Worm (Caenorhabditis elegans) whole organism, midembryonic: ENCODE measurements around the gene csr-1.

Experiments used
- T22C8.4 ChIP-seq: fragments of 200-800 bp; sonication (Bioruptor generic); IDR thresholded peaks from 2 replicates; pipeline ENCODE4 v1.3.6; 2022; ENCODE audit warnings: missing genetic modification characterization, missing compliant biosample characterization
- cog-1 ChIP-seq: sonication (generic microtip); optimal IDR thresholded peaks from 2 replicates; lab custom pipeline; 2016; ENCODE audit warnings: missing genetic modification characterization, missing compliant biosample characterization
- flt-1 ChIP-seq: fragments of 200-800 bp; sonication (Bioruptor generic); IDR thresholded peaks from 2 replicates; pipeline ENCODE4 v1.3.6; 2022; ENCODE audit warnings: missing genetic modification characterization, missing compliant biosample characterization
- med-1 ChIP-seq: sonication (generic microtip); optimal IDR thresholded peaks from 2 replicates; lab custom pipeline; 2017; ENCODE audit warnings: missing genetic modification characterization, mild to moderate bottlenecking, missing compliant biosample characterization, antibody characterized with exemption, missing genetic modification reagents; ENCODE audit not compliant: insufficient read depth
- ref-1 ChIP-seq: fragments of 200-800 bp; sonication (Bioruptor generic); conservative IDR thresholded peaks from 2 replicates; pipeline ENCODE4 v1.3.6; 2022; ENCODE audit warnings: missing genetic modification reagents, missing genetic modification characterization, missing compliant biosample characterization
- tab-1 ChIP-seq: fragments of 200-800 bp; sonication (Bioruptor generic); IDR thresholded peaks from 2 replicates; pipeline ENCODE4 v1.3.6; 2022; ENCODE audit warnings: missing genetic modification characterization, missing compliant biosample characterization
- ztf-23 ChIP-seq: fragments of 200-800 bp; sonication (Bioruptor generic); IDR thresholded peaks from 2 replicates; pipeline ENCODE4 v1.3.6; 2022; ENCODE audit warnings: missing genetic modification reagents, missing genetic modification characterization, missing compliant biosample characterization
- ztf-29 ChIP-seq: fragments of 200-800 bp; sonication (Bioruptor generic); IDR thresholded peaks from 2 replicates; pipeline ENCODE4 v1.3.6; 2022; ENCODE audit warnings: missing genetic modification reagents, missing genetic modification characterization, missing compliant biosample characterization

DNA sequence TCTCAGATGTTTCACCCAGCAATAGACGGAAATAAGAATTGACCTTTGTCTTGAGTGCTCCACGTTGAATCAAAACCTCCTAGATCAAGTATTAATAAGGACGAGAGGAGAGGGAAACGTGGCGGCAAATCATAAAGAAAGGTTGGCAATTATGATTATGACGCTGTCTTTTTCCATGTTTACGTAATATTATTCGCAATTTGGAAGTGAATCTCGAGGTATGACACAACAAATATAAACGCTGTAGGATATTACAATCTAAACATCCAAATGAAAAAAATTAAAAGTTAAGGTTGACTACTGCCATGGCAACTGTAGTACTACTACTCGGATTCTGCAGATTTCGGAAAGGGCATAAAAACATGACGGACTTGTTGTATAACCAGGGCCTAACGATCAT is 49.1 kb downstream of the csr-1 start:
- TF ChIP-seq ref-1 = no peak
- TF ChIP-seq ztf-29 (GFP tag; lab: Robert Waterston, UW) = no peak
- TF ChIP-seq cog-1 (tag; lab: Kevin White, UChicago) = no peak
- no peak for TF ChIP-seq ztf-23
- TF ChIP-seq T22C8.4 (GFP tag; lab: Robert Waterston, UW) = no peak
- TF ChIP-seq flt-1 (GFP tag; lab: Robert Waterston, UW) = no peak
- no peak for TF ChIP-seq tab-1 (GFP tag; lab: Robert Waterston, UW)
- no peak for TF ChIP-seq med-1
